Fruit fly (Drosophila melanogaster) whole organism, embryonic: Measurements from ENCODE around the gene CG13384.

Experiments used
- Adf1 ChIP-seq: fragments of 200-800 bp; sonication (Bioruptor generic); IDR thresholded peaks from 2 replicates; pipeline ENCODE4 v1.3.6; 2022; ENCODE audit warnings: missing biosample characterization, missing genetic modification characterization
- CG12236 ChIP-seq: fragments of 200-800 bp; sonication (Bioruptor generic); optimal IDR thresholded peaks from 2 replicates; lab custom pipeline; 2016; ENCODE audit warnings: missing biosample characterization, missing genetic modification characterization
- CG13424 ChIP-seq: fragments of 200-800 bp; sonication (Bioruptor generic); optimal IDR thresholded peaks from 2 replicates; lab custom pipeline; 2019; ENCODE audit warnings: missing biosample characterization, mild to moderate bottlenecking, missing genetic modification characterization, moderate library complexity
- CG14965 ChIP-seq: fragments of 200-800 bp; sonication (Bioruptor generic); optimal IDR thresholded peaks from 2 replicates; lab custom pipeline; 2016; ENCODE audit warnings: missing biosample characterization, missing genetic modification characterization, borderline replicate concordance
- CG15514 ChIP-seq: fragments of 200-800 bp; sonication (Bioruptor generic); optimal IDR thresholded peaks from 3 replicates; lab custom pipeline; 2017; ENCODE audit warnings: missing biosample characterization, missing genetic modification characterization, mild to moderate bottlenecking, moderate library complexity, missing genetic modification reagents
- CG1603 ChIP-seq: fragments of 200-800 bp; sonication (Bioruptor generic); optimal IDR thresholded peaks from 2 replicates; lab custom pipeline; 2019; ENCODE audit warnings: missing biosample characterization, mild to moderate bottlenecking, missing genetic modification characterization, moderate library complexity
- CG17328 ChIP-seq: fragments of 200-800 bp; sonication (Bioruptor generic); IDR thresholded peaks from 2 replicates; pipeline ENCODE4 v1.3.6; 2022; ENCODE audit warnings: missing biosample characterization, missing genetic modification characterization
- CG17802 ChIP-seq: fragments of 200-800 bp; sonication (Bioruptor generic); optimal IDR thresholded peaks from 2 replicates; lab custom pipeline; 2018; ENCODE audit warnings: missing biosample characterization, mild to moderate bottlenecking, missing genetic modification characterization, moderate library complexity
- CG18599 ChIP-seq: fragments of 200-800 bp; sonication (Bioruptor generic); optimal IDR thresholded peaks from 3 replicates; lab custom pipeline; 2017; ENCODE audit warnings: missing biosample characterization, missing genetic modification characterization, mild to moderate bottlenecking, moderate library complexity, missing genetic modification reagents
- CG2199 ChIP-seq: fragments of 200-800 bp; sonication (Bioruptor generic); IDR thresholded peaks from 3 replicates; pipeline ENCODE4 v1.3.6; 2022; ENCODE audit warnings: missing biosample characterization, missing genetic modification characterization
- CG2678 ChIP-seq: fragments of 200-800 bp; sonication (Bioruptor generic); optimal IDR thresholded peaks from 3 replicates; lab custom pipeline; 2019; ENCODE audit warnings: missing biosample characterization, mild to moderate bottlenecking, missing genetic modification characterization, moderate library complexity
- CG3163 ChIP-seq: fragments of 200-800 bp; sonication (Bioruptor generic); optimal IDR thresholded peaks from 3 replicates; lab custom pipeline; 2016; ENCODE audit warnings: missing biosample characterization, missing genetic modification characterization
- CG3281 ChIP-seq: fragments of 200-800 bp; sonication (Bioruptor generic); optimal IDR thresholded peaks from 3 replicates; lab custom pipeline; 2017; ENCODE audit warnings: missing biosample characterization, mild to moderate bottlenecking, missing genetic modification characterization
- CG4282 ChIP-seq: fragments of 200-800 bp; sonication (Bioruptor generic); optimal IDR thresholded peaks from 2 replicates; lab custom pipeline; 2016; ENCODE audit warnings: missing biosample characterization, missing genetic modification characterization
- CG4707 ChIP-seq: fragments of 200-800 bp; sonication (Bioruptor generic); optimal IDR thresholded peaks from 2 replicates; lab custom pipeline; 2018; ENCODE audit warnings: missing biosample characterization, mild to moderate bottlenecking, missing genetic modification characterization, moderate library complexity
- CG6254 ChIP-seq: fragments of 200-800 bp; sonication (Bioruptor generic); optimal IDR thresholded peaks from 3 replicates; lab custom pipeline; 2017; ENCODE audit warnings: mild to moderate bottlenecking, missing biosample characterization, missing genetic modification reagents, missing genetic modification characterization
- CG8765 ChIP-seq: fragments of 200-800 bp; sonication (Bioruptor generic); IDR thresholded peaks from 2 replicates; pipeline ENCODE4 v1.3.6; 2022; ENCODE audit warnings: missing biosample characterization, missing genetic modification characterization
- CG9437 ChIP-seq: fragments of 200-800 bp; sonication (Bioruptor generic); optimal IDR thresholded peaks from 2 replicates; lab custom pipeline; 2018; ENCODE audit warnings: missing biosample characterization, mild to moderate bottlenecking, missing genetic modification characterization
- CrebB ChIP-seq: fragments of 200-800 bp; sonication (Bioruptor generic); optimal IDR thresholded peaks from 3 replicates; lab custom pipeline; 2018; ENCODE audit warnings: missing biosample characterization, mild to moderate bottlenecking, missing genetic modification characterization
- D19B ChIP-seq: fragments of 200-800 bp; sonication (Bioruptor generic); optimal IDR thresholded peaks from 2 replicates; lab custom pipeline; 2017; ENCODE audit warnings: missing biosample characterization, mild to moderate bottlenecking, missing genetic modification characterization
- Ets97D ChIP-seq: fragments of 200-800 bp; sonication (Bioruptor generic); optimal IDR thresholded peaks from 3 replicates; lab custom pipeline; 2016; ENCODE audit warnings: missing biosample characterization, missing genetic modification characterization
- HmgZ ChIP-seq: fragments of 200-800 bp; sonication (Bioruptor generic); optimal IDR thresholded peaks from 2 replicates; lab custom pipeline; 2018; ENCODE audit warnings: missing biosample characterization, mild to moderate bottlenecking, missing genetic modification characterization
- Hr51 ChIP-seq, 2 experiments: fragments of 200-800 bp; sonication (Bioruptor generic); optimal IDR thresholded peaks; 2 replicates in 1 of 2; 3 replicates in 1 of 2; lab custom pipeline; 2016 to 2018; ENCODE audit warnings: missing biosample characterization in 2 of 2, missing genetic modification characterization in 2 of 2, mild to moderate bottlenecking in 1 of 2, moderate library complexity in 1 of 2
- Hsf ChIP-seq: fragments of 200-800 bp; sonication (Bioruptor generic); optimal IDR thresholded peaks from 3 replicates; lab custom pipeline; 2016; ENCODE audit warnings: missing biosample characterization, missing genetic modification characterization
- Myb ChIP-seq: fragments of 200-800 bp; sonication (Bioruptor generic); optimal IDR thresholded peaks from 2 replicates; lab custom pipeline; 2016; ENCODE audit warnings: missing biosample characterization, missing genetic modification characterization
- NFAT ChIP-seq: fragments of 200-800 bp; sonication (Bioruptor generic); IDR thresholded peaks from 2 replicates; pipeline ENCODE4 v1.3.6; 2022; ENCODE audit warnings: missing biosample characterization, missing genetic modification characterization
- Oli ChIP-seq: fragments of 200-800 bp; sonication (Bioruptor generic); optimal IDR thresholded peaks from 2 replicates; lab custom pipeline; 2018; ENCODE audit warnings: missing biosample characterization, mild to moderate bottlenecking, missing genetic modification characterization, moderate library complexity
- Opbp ChIP-seq: fragments of 200-800 bp; sonication (Bioruptor generic); IDR thresholded peaks from 3 replicates; pipeline ENCODE4 v1.3.6; 2022; ENCODE audit warnings: missing biosample characterization, missing genetic modification characterization; ENCODE audit not compliant: partially characterized antibody
- Sin3A ChIP-seq: fragments of >200 bp; optimal IDR thresholded peaks from 2 replicates; lab custom pipeline; 2018
- Sox100B ChIP-seq: fragments of 200-800 bp; sonication (Bioruptor generic); optimal IDR thresholded peaks from 3 replicates; lab custom pipeline; 2018; ENCODE audit warnings: missing biosample characterization, mild to moderate bottlenecking, missing genetic modification characterization
- Spps ChIP-seq: fragments of 200-800 bp; sonication (Bioruptor generic); optimal IDR thresholded peaks from 2 replicates; lab custom pipeline; 2018; ENCODE audit warnings: missing biosample characterization, mild to moderate bottlenecking, missing genetic modification characterization
- Sry-δ ChIP-seq: fragments of 200-800 bp; sonication (Bioruptor generic); optimal IDR thresholded peaks from 2 replicates; lab custom pipeline; 2016; ENCODE audit warnings: missing biosample characterization, missing genetic modification characterization
- TFAM ChIP-seq: fragments of 200-800 bp; sonication (Bioruptor generic); optimal IDR thresholded peaks from 2 replicates; lab custom pipeline; 2017; ENCODE audit warnings: missing biosample characterization, missing genetic modification characterization, inconsistent platforms
- crp ChIP-seq, 2 experiments: fragments of 200-800 bp; sonication (Bioruptor generic); optimal IDR thresholded peaks; 2 replicates in 1 of 2; 3 replicates in 1 of 2; lab custom pipeline; 2017; ENCODE audit warnings: missing biosample characterization in 2 of 2, missing genetic modification characterization in 2 of 2, mild to moderate bottlenecking in 1 of 2, moderate library complexity in 1 of 2
- emc ChIP-seq: fragments of 200-800 bp; sonication (Bioruptor generic); optimal IDR thresholded peaks from 2 replicates; lab custom pipeline; 2016; ENCODE audit warnings: missing biosample characterization, missing genetic modification characterization
- gfzf ChIP-seq: fragments of 200-800 bp; sonication (Bioruptor generic); optimal IDR thresholded peaks from 2 replicates; lab custom pipeline; 2016; ENCODE audit warnings: missing biosample characterization, mild to moderate bottlenecking, missing genetic modification characterization, moderate library complexity
- hb ChIP-seq: fragments of 200-800 bp; sonication (Bioruptor generic); IDR thresholded peaks from 3 replicates; pipeline ENCODE4 v1.3.6; 2022; ENCODE audit warnings: missing biosample characterization, missing genetic modification characterization; ENCODE audit not compliant: partially characterized antibody
- nerfin-2 ChIP-seq: fragments of 200-800 bp; sonication (Bioruptor generic); IDR thresholded peaks from 2 replicates; pipeline ENCODE4 v1.3.6; 2022; ENCODE audit warnings: missing biosample characterization, missing genetic modification characterization; ENCODE audit not compliant: partially characterized antibody
- pan ChIP-seq, 4 experiments: fragments of >200 bp in 3 of 4; fragments of 200-800 bp in 1 of 4; sonication (Bioruptor generic) in 1 of 4; optimal IDR thresholded peaks in 3 of 4; IDR thresholded peaks in 1 of 4; 2 replicates each; pipeline versions ENCODE4 v1.3.6 to Lab custom; 2017 to 2022; ENCODE audit warnings: missing biosample characterization in 2 of 4, missing genetic modification characterization in 2 of 4, mixed read lengths in 1 of 4
- phol ChIP-seq: fragments of 200-800 bp; sonication (Bioruptor generic); optimal IDR thresholded peaks from 3 replicates; lab custom pipeline; 2018; ENCODE audit warnings: missing biosample characterization, mild to moderate bottlenecking, missing genetic modification characterization, moderate library complexity
- psq ChIP-seq: fragments of 200-800 bp; sonication (Bioruptor generic); optimal IDR thresholded peaks from 2 replicates; lab custom pipeline; 2017; ENCODE audit warnings: missing biosample characterization, missing genetic modification characterization
- sc ChIP-seq, 3 experiments: fragments of >200 bp in 2 of 3; fragments of 200-800 bp in 1 of 3; sonication (Bioruptor generic) in 1 of 3; optimal IDR thresholded peaks; 2 replicates in 2 of 3; 3 replicates in 1 of 3; lab custom pipeline; 2017; ENCODE audit warnings: mild to moderate bottlenecking in 1 of 3, missing biosample characterization in 1 of 3, missing genetic modification characterization in 1 of 3, missing genetic modification reagents in 1 of 3
- shn ChIP-seq: fragments of 200-800 bp; sonication (Bioruptor generic); optimal IDR thresholded peaks from 3 replicates; lab custom pipeline; 2016; ENCODE audit warnings: missing biosample characterization, missing genetic modification characterization
- tap ChIP-seq: fragments of 200-800 bp; optimal IDR thresholded peaks from 3 replicates; lab custom pipeline; 2019; ENCODE audit warnings: missing biosample characterization, mild to moderate bottlenecking, missing genetic modification characterization, moderate library complexity
- ttk ChIP-seq: fragments of 200-800 bp; sonication (Bioruptor generic); IDR thresholded peaks from 2 replicates; pipeline ENCODE4 v2.1.2; 2022; ENCODE audit warnings: missing biosample characterization, missing genetic modification characterization
- zen ChIP-seq: fragments of 200-800 bp; sonication (Bioruptor generic); optimal IDR thresholded peaks from 3 replicates; lab custom pipeline; 2018; ENCODE audit warnings: missing biosample characterization, mild to moderate bottlenecking, missing genetic modification characterization, moderate library complexity
- zen2 ChIP-seq: fragments of 200-800 bp; sonication (Bioruptor generic); IDR thresholded peaks from 3 replicates; pipeline ENCODE4 v1.3.6; 2022; ENCODE audit warnings: missing biosample characterization, missing genetic modification characterization; ENCODE audit not compliant: partially characterized antibody
- zfh1 ChIP-seq: fragments of 200-800 bp; sonication (Bioruptor generic); IDR thresholded peaks from 3 replicates; pipeline ENCODE4 v1.3.6; 2022; ENCODE audit warnings: missing biosample characterization, missing genetic modification characterization

CG13384 gene

dm6 chr2L:8371354-8371937 lies 12.8 kb upstream of the CG13384 start (continued):
- TF ChIP-seq phol (tag; lab: Kevin White, UChicago) (peak; percentile 23), CG9437 (GFP tag; lab: Kevin White, UChicago) (peak; percentile 27), tap (tag; lab: Kevin White, UChicago) (peak; percentile 21), CG13424 (tag; lab: Kevin White, UChicago) (peak; percentile 22), sc (optimal IDR thresholded peaks at IDR 0.05; lab: Kevin White, UChicago) (no peak), sc (GFP tag; optimal IDR thresholded peaks at IDR 0.05; lab: Kevin White, UChicago) (no peak), CG15514 (GFP tag; lab: Kevin White, UChicago) (no peak), CG4707 (GFP tag; lab: Kevin White, UChicago) (no peak), CG8765 (GFP tag; lab: Robert Waterston, UW) (no peak), zfh1 (no peak), CG4282 (GFP tag; lab: Kevin White, UChicago) (no peak), gfzf (GFP tag; lab: Kevin White, UChicago) (no peak), nerfin-2 (GFP tag; lab: Robert Waterston, UW) (no peak), psq (GFP tag; lab: Kevin White, UChicago) (no peak), CG12236 (GFP tag; lab: Kevin White, UChicago) (no peak), TFAM (no peak), CG1603 (tag; lab: Kevin White, UChicago) (no peak), CG2199 (GFP tag; lab: Robert Waterston, UW) (no peak), Hsf (GFP tag; lab: Kevin White, UChicago) (no peak), CG17802 (tag; lab: Kevin White, UChicago) (no peak), Adf1 (GFP tag; lab: Robert Waterston, UW) (no peak), pan (optimal IDR thresholded peaks at IDR 0.05; lab: Kevin White, UChicago) (no peak), pan (GFP tag; optimal IDR thresholded peaks at IDR 0.05 in 1 of 2, IDR thresholded peaks at IDR 0.05 in 1 of 2) (no peak), CG18599 (peak; percentile 6), Myb (GFP tag; lab: Kevin White, UChicago) (no peak), D19B (GFP tag; lab: Kevin White, UChicago) (no peak), Opbp (GFP tag; lab: Robert Waterston, UW) (no peak), zen (tag; lab: Kevin White, UChicago) (no peak), ttk (GFP tag; lab: Robert Waterston, UW) (no peak), Oli (tag; lab: Kevin White, UChicago) (no peak), Hr51 (GFP tag; optimal IDR thresholded peaks at IDR 0.05; lab: Kevin White, UChicago) (peak in 1 of 2 experiments; percentile 52), Sry-δ (GFP tag; lab: Kevin White, UChicago) (no peak), hb (GFP tag; lab: Robert Waterston, UW) (no peak), CG3163 (GFP tag; lab: Kevin White, UChicago) (no peak), Sin3A (lab: Kevin White, UChicago) (no peak), HmgZ (tag; lab: Kevin White, UChicago) (no peak), CG3281 (GFP tag; lab: Kevin White, UChicago) (no peak), zen2 (GFP tag; lab: Robert Waterston, UW) (no peak), emc (no peak), shn (GFP tag; lab: Kevin White, UChicago) (no peak), crp (GFP tag; optimal IDR thresholded peaks at IDR 0.05; lab: Kevin White, UChicago) (no peak), Ets97D (GFP tag; lab: Kevin White, UChicago) (no peak), CrebB (tag; lab: Kevin White, UChicago) (no peak), Spps (tag; lab: Kevin White, UChicago) (no peak), CG14965 (GFP tag; lab: Kevin White, UChicago) (no peak), CG6254 (GFP tag; lab: Kevin White, UChicago) (no peak), CG2678 (tag; lab: Kevin White, UChicago) (peak; percentile 65), Sox100B (peak; percentile 19), NFAT (no peak), CG17328 (GFP tag; lab: Robert Waterston, UW) (no peak)
